Worm (Caenorhabditis elegans) whole organism, L4/young adult: ENCODE results near the gene srd-29.

ENCODE experiments used
- W03F9.2 ChIP-seq: fragments of 150-350 bp; optimal IDR thresholded peaks from 2 replicates; lab custom pipeline; 2014; ENCODE audit warnings: missing biosample characterization, missing genetic modification characterization
- dao-5 ChIP-seq: sonication (generic microtip); optimal IDR thresholded peaks from 2 replicates; lab custom pipeline; 2016; ENCODE audit warnings: missing genotype, missing genetic modification characterization, moderate library complexity, missing compliant biosample characterization
- him-1 ChIP-seq: sonication (generic microtip); optimal IDR thresholded peaks from 2 replicates; lab custom pipeline; 2016; ENCODE audit warnings: missing genotype, missing genetic modification reagents, missing genetic modification characterization, missing compliant biosample characterization

Gene srd-29

ce11 chrV:7624652-7625051 lies 10.9 kb upstream of the srd-29 start, which contains the start of gene grsp-4:
Gene grsp-4 (plus strand): TSS chrV:7624952.
- TF ChIP-seq W03F9.2 (tag; lab: Kevin White, UChicago): no peak
- no peak for TF ChIP-seq dao-5
- no peak for TF ChIP-seq him-1 (tag; lab: Kevin White, UChicago)

- TF ChIP-seq dao-5: no peak
- TF ChIP-seq him-1 (tag; lab: Kevin White, UChicago): no peak
- TF ChIP-seq W03F9.2 (tag; lab: Kevin White, UChicago): no peak
Observed at ce11 chrV:7626550-7626949, 9.0 kb upstream of the srd-29 start, which contains the start of gene F07C4.6. Gene F07C4.6 (plus strand): TSS chrV:7626850.

ce11 chrV:7629504-7629903 lies 6.1 kb upstream of the srd-29 start, which contains the start of gene srd-30:
Gene srd-30 (plus strand): TSS chrV:7629804.
- no peak for TF ChIP-seq dao-5
- no peak for TF ChIP-seq him-1 (tag; lab: Kevin White, UChicago)
- no peak for TF ChIP-seq W03F9.2 (tag; lab: Kevin White, UChicago)

- no peak for TF ChIP-seq dao-5
Observed at ce11 chrV:7631732-7632131, 3.8 kb upstream of the srd-29 start, which contains the start of gene srd-25. Gene srd-25 (plus strand): TSS chrV:7632032.

ce11 chrV:7634657-7635056 lies 912 bp upstream of the srd-29 start, which contains the start of gene srd-31:
Gene srd-31 (minus strand): TSS chrV:7634757.
- TF ChIP-seq W03F9.2 (tag; lab: Kevin White, UChicago) (no peak), dao-5 (no peak), him-1 (tag; lab: Kevin White, UChicago) (no peak)

ce11 chrV:7637801-7638200 lies 2.2 kb downstream of the srd-29 start, which contains the start of gene clec-45:
Gene clec-45 (plus strand): TSS chrV:7638101.
- TF ChIP-seq W03F9.2 (tag; lab: Kevin White, UChicago): no peak
- TF ChIP-seq him-1 (tag; lab: Kevin White, UChicago): no peak
- no peak for TF ChIP-seq dao-5

- TF ChIP-seq him-1 (tag; lab: Kevin White, UChicago): no peak
- no peak for TF ChIP-seq W03F9.2 (tag; lab: Kevin White, UChicago)
- no peak for TF ChIP-seq dao-5
Observed at ce11 chrV:7639356-7639755, 3.8 kb downstream of the srd-29 start.

- TF ChIP-seq W03F9.2 (tag; lab: Kevin White, UChicago): no peak
- no peak for TF ChIP-seq dao-5
- TF ChIP-seq him-1 (tag; lab: Kevin White, UChicago): no peak
Observed at ce11 chrV:7639787-7640186, 4.2 kb downstream of the srd-29 start, which contains the start of gene F07C4.10. Gene F07C4.10 (minus strand): TSS chrV:7639887.

ce11 chrV:7641718-7642117 lies 6.1 kb downstream of the srd-29 start:
- no peak for TF ChIP-seq W03F9.2 (tag; lab: Kevin White, UChicago)
- TF ChIP-seq him-1 (tag; lab: Kevin White, UChicago): no peak
- TF ChIP-seq dao-5: no peak

- TF ChIP-seq dao-5: no peak
- TF ChIP-seq W03F9.2 (tag; lab: Kevin White, UChicago): no peak
- no peak for TF ChIP-seq him-1 (tag; lab: Kevin White, UChicago)
Observed at ce11 chrV:7643416-7643815, 7.8 kb downstream of the srd-29 start, which contains the start of gene F07C4.11. Gene F07C4.11 (minus strand): TSS chrV:7643516.

- no peak for TF ChIP-seq W03F9.2 (tag; lab: Kevin White, UChicago)
- no peak for TF ChIP-seq him-1 (tag; lab: Kevin White, UChicago)
- no peak for TF ChIP-seq dao-5
Observed at ce11 chrV:7645454-7645853, 9.9 kb downstream of the srd-29 start, which contains the start of gene str-47. Gene str-47 (plus strand): TSS chrV:7645754.

ce11 chrV:7647147-7647546 lies 11.6 kb downstream of the srd-29 start:
- TF ChIP-seq dao-5 (no peak), W03F9.2 (tag; lab: Kevin White, UChicago) (no peak), him-1 (tag; lab: Kevin White, UChicago) (no peak)

ce11 chrV:7649963-7650362 lies 14.4 kb downstream of the srd-29 start:
- TF ChIP-seq him-1 (tag; lab: Kevin White, UChicago): no peak
- no peak for TF ChIP-seq W03F9.2 (tag; lab: Kevin White, UChicago)
- TF ChIP-seq dao-5: no peak

ce11 chrV:7651757-7652156 lies 16.2 kb downstream of the srd-29 start, which contains the start of gene srh-234:
Gene srh-234 (minus strand): TSS chrV:7651857.
- TF ChIP-seq him-1 (tag; lab: Kevin White, UChicago) (no peak), dao-5 (no peak), W03F9.2 (tag; lab: Kevin White, UChicago) (no peak)

ce11 chrV:7653567-7653966 lies 18.0 kb downstream of the srd-29 start, which contains the start of gene srh-200:
Gene srh-200 (minus strand): TSS chrV:7653667.
- TF ChIP-seq dao-5: no peak
- TF ChIP-seq him-1 (tag; lab: Kevin White, UChicago): no peak
- TF ChIP-seq W03F9.2 (tag; lab: Kevin White, UChicago): no peak
